Worm (Caenorhabditis elegans) whole organism, L4/young adult: Measurements from ENCODE around the gene Y45G12B.2.

Experiments
- W03F9.2 ChIP-seq: fragments of 150-350 bp; optimal IDR thresholded peaks from 2 replicates; lab custom pipeline; 2014; ENCODE audit warnings: missing biosample characterization, missing genetic modification characterization
- dao-5 ChIP-seq: sonication (generic microtip); optimal IDR thresholded peaks from 2 replicates; lab custom pipeline; 2016; ENCODE audit warnings: missing genotype, missing genetic modification characterization, moderate library complexity, missing compliant biosample characterization
- him-1 ChIP-seq: sonication (generic microtip); optimal IDR thresholded peaks from 2 replicates; lab custom pipeline; 2016; ENCODE audit warnings: missing genotype, missing genetic modification reagents, missing genetic modification characterization, missing compliant biosample characterization

The Y45G12B.2 gene

ce11 chrV:2694389-2694788, at the start of gene Y45G12B.2:
Gene Y45G12B.2, plus strand, starts transcription at chrV:2694771.
- TF ChIP-seq W03F9.2 (tag; lab: Kevin White, UChicago), result peak; percentile 43
- no peak for TF ChIP-seq dao-5 (tag; lab: Kevin White, UChicago)

ce11 chrV:2646067-2646466, 48.5 kb upstream of the Y45G12B.2 start:
- TF ChIP-seq him-1 (no peak), W03F9.2 (tag; lab: Kevin White, UChicago) (no peak), dao-5 (tag; lab: Kevin White, UChicago) (no peak)

ce11 chrV:2647222-2647796, 47.3 kb upstream of the Y45G12B.2 start:
- TF ChIP-seq W03F9.2 (tag; lab: Kevin White, UChicago) (no peak), him-1 (no peak)

- TF ChIP-seq W03F9.2 (tag; lab: Kevin White, UChicago) (no peak), dao-5 (tag; lab: Kevin White, UChicago) (no peak), him-1 (no peak)
These were observed 43.6 kb upstream of the Y45G12B.2 start for ce11 chrV:2650980-2651379.

- no peak for TF ChIP-seq dao-5 (tag; lab: Kevin White, UChicago)
These were observed 41.9 kb upstream of the Y45G12B.2 start, which contains the start of the genes W02H5.8 and angl-1 for ce11 chrV:2652557-2653133. Gene W02H5.8, minus strand, starts transcription at chrV:2652657. Gene angl-1, plus strand, starts transcription at chrV:2653083.

- TF ChIP-seq him-1 (no peak), W03F9.2 (tag; lab: Kevin White, UChicago) (no peak), dao-5 (tag; lab: Kevin White, UChicago) (no peak)
These were observed 38.4 kb upstream of the Y45G12B.2 start for ce11 chrV:2656159-2656558.

ce11 chrV:2657682-2658081, 36.9 kb upstream of the Y45G12B.2 start:
- TF ChIP-seq him-1 (no peak), W03F9.2 (tag; lab: Kevin White, UChicago) (peak; percentile 2)

ce11 chrV:2660457-2660856, 34.1 kb upstream of the Y45G12B.2 start:
- TF ChIP-seq dao-5 (tag; lab: Kevin White, UChicago) (no peak), W03F9.2 (tag; lab: Kevin White, UChicago) (no peak), him-1 (no peak)

- TF ChIP-seq dao-5 (tag; lab: Kevin White, UChicago), result peak; percentile 33
- no peak for TF ChIP-seq W03F9.2 (tag; lab: Kevin White, UChicago)
- TF ChIP-seq him-1, result no peak
These were observed 30.0 kb upstream of the Y45G12B.2 start, which contains the start of gene ndx-2 for ce11 chrV:2664525-2665053. Gene ndx-2, minus strand, starts transcription at chrV:2665003.

- no peak for TF ChIP-seq W03F9.2 (tag; lab: Kevin White, UChicago)
- no peak for TF ChIP-seq him-1
- no peak for TF ChIP-seq dao-5 (tag; lab: Kevin White, UChicago)
These were observed 28.0 kb upstream of the Y45G12B.2 start, which contains the start of gene W02G9.4 for ce11 chrV:2666600-2666999. Gene W02G9.4, plus strand, starts transcription at chrV:2666900.

ce11 chrV:2671155-2671554, 23.4 kb upstream of the Y45G12B.2 start, which contains the start of gene kel-8:
Gene kel-8, plus strand, starts transcription at chrV:2671455.
- TF ChIP-seq W03F9.2 (tag; lab: Kevin White, UChicago), result no peak
- no peak for TF ChIP-seq dao-5 (tag; lab: Kevin White, UChicago)
- no peak for TF ChIP-seq him-1

ce11 chrV:2672603-2673002, 22.0 kb upstream of the Y45G12B.2 start, which contains the start of gene W02G9.3:
Gene W02G9.3, plus strand, starts transcription at chrV:2672986.
- TF ChIP-seq dao-5 (tag; lab: Kevin White, UChicago), result no peak
- TF ChIP-seq him-1, result no peak
- TF ChIP-seq W03F9.2 (tag; lab: Kevin White, UChicago), result peak; percentile 81

ce11 chrV:2673807-2674206, 20.8 kb upstream of the Y45G12B.2 start:
- TF ChIP-seq him-1 (no peak), dao-5 (tag; lab: Kevin White, UChicago) (no peak), W03F9.2 (tag; lab: Kevin White, UChicago) (no peak)

- TF ChIP-seq dao-5 (tag; lab: Kevin White, UChicago), result no peak
- no peak for TF ChIP-seq him-1
- no peak for TF ChIP-seq W03F9.2 (tag; lab: Kevin White, UChicago)
These were observed 18.9 kb upstream of the Y45G12B.2 start for ce11 chrV:2675692-2676091.
